Worm (Caenorhabditis elegans) whole organism, young adult: ENCODE measurements around the gene F20B10.3.

Experiments
- B0336.3 ChIP-seq: fragments of 200-800 bp; sonication (Bioruptor generic); IDR thresholded peaks from 2 replicates; pipeline ENCODE4 v1.3.6; 2022; ENCODE audit warnings: missing genetic modification characterization, missing compliant biosample characterization
- F33H1.4 ChIP-seq: fragments of 200-800 bp; sonication (Bioruptor generic); IDR thresholded peaks from 2 replicates; pipeline ENCODE4 v1.3.6; 2022; ENCODE audit warnings: missing genetic modification reagents, missing genetic modification characterization, missing compliant biosample characterization
- F57A8.1 ChIP-seq: fragments of 200-800 bp; sonication (Bioruptor generic); optimal IDR thresholded peaks from 2 replicates; lab custom pipeline; 2018; ENCODE audit warnings: mild to moderate bottlenecking, missing genetic modification characterization, moderate library complexity, missing compliant biosample characterization
- F57C9.4 ChIP-seq: sonication (generic microtip); optimal IDR thresholded peaks from 2 replicates; lab custom pipeline; 2017; ENCODE audit warnings: mild to moderate bottlenecking, missing genetic modification characterization, missing compliant biosample characterization
- T26A5.8 ChIP-seq: sonication (generic microtip); optimal IDR thresholded peaks from 2 replicates; lab custom pipeline; 2016; ENCODE audit warnings: missing genetic modification characterization, missing compliant biosample characterization
- Y56A3A.18 ChIP-seq: fragments of 200-800 bp; sonication (Bioruptor generic); IDR thresholded peaks from 2 replicates; pipeline ENCODE4 v1.3.6; 2022; ENCODE audit warnings: missing genetic modification reagents, missing genetic modification characterization, missing compliant biosample characterization
- Y67H2A.10 ChIP-seq: fragments of 200-800 bp; sonication (Bioruptor generic); conservative IDR thresholded peaks from 2 replicates; pipeline ENCODE4 v1.3.6; 2022; ENCODE audit warnings: missing genetic modification reagents, missing genetic modification characterization, missing compliant biosample characterization
- aptf-3 ChIP-seq: fragments of 200-800 bp; sonication (Bioruptor generic); IDR thresholded peaks from 2 replicates; pipeline ENCODE4 v1.3.6; 2022; ENCODE audit warnings: missing genetic modification characterization, missing compliant biosample characterization
- cebp-2 ChIP-seq: fragments of 200-800 bp; sonication (Bioruptor generic); IDR thresholded peaks from 2 replicates; pipeline ENCODE4 v1.3.6; 2022; ENCODE audit warnings: missing genetic modification characterization, missing compliant biosample characterization
- ceh-40 ChIP-seq: fragments of 200-800 bp; sonication (Bioruptor generic); IDR thresholded peaks from 2 replicates; pipeline ENCODE4 v1.3.6; 2022; ENCODE audit warnings: missing genetic modification characterization, missing compliant biosample characterization
- dox-1 ChIP-seq: fragments of 200-800 bp; sonication (Bioruptor generic); IDR thresholded peaks from 2 replicates; pipeline ENCODE4 v1.3.6; 2022; ENCODE audit warnings: missing genetic modification reagents, missing genetic modification characterization, missing compliant biosample characterization
- dpl-1 ChIP-seq: fragments of 150-350 bp; optimal IDR thresholded peaks from 2 replicates; lab custom pipeline; 2014; ENCODE audit warnings: missing biosample characterization, missing genetic modification reagents, missing genetic modification characterization
- ekl-4 ChIP-seq: fragments of 200-800 bp; sonication (Bioruptor generic); IDR thresholded peaks from 2 replicates; pipeline ENCODE4 v1.3.6; 2022; ENCODE audit warnings: missing genetic modification reagents, missing genetic modification characterization, missing compliant biosample characterization
- gei-17 ChIP-seq: fragments of 200-800 bp; sonication (Bioruptor generic); optimal IDR thresholded peaks from 2 replicates; lab custom pipeline; 2018; ENCODE audit warnings: mild to moderate bottlenecking, missing genetic modification characterization, missing compliant biosample characterization
- hlh-26 ChIP-seq: fragments of 200-800 bp; sonication (Bioruptor generic); conservative IDR thresholded peaks from 2 replicates; pipeline ENCODE4 v1.3.6; 2022; ENCODE audit warnings: missing genetic modification reagents, missing genetic modification characterization, missing compliant biosample characterization
- hmg-1.2 ChIP-seq: fragments of 200-800 bp; sonication (Bioruptor generic); IDR thresholded peaks from 2 replicates; pipeline ENCODE4 v1.3.6; 2022; ENCODE audit warnings: missing genetic modification reagents, missing genetic modification characterization, missing compliant biosample characterization
- hsf-1 ChIP-seq: fragments of 200-800 bp; sonication (Bioruptor generic); IDR thresholded peaks from 2 replicates; pipeline ENCODE4 v1.3.6; 2022; ENCODE audit warnings: missing genetic modification reagents, missing genetic modification characterization, missing compliant biosample characterization
- let-526 ChIP-seq: fragments of 200-800 bp; sonication (Bioruptor generic); IDR thresholded peaks from 2 replicates; pipeline ENCODE4 v1.3.6; 2022; ENCODE audit warnings: missing genetic modification reagents, missing genetic modification characterization, missing compliant biosample characterization
- lin-35 ChIP-seq, 3 experiments: fragments of 150-350 bp in 2 of 3; sonication (generic microtip) in 1 of 3; optimal IDR thresholded peaks; 2 replicates each; lab custom pipeline; 2014 to 2018; ENCODE audit warnings: missing biosample characterization in 3 of 3, missing genetic modification characterization in 3 of 3, missing genetic modification reagents in 3 of 3
- lin-54 ChIP-seq: fragments of 200-800 bp; sonication (Bioruptor generic); optimal IDR thresholded peaks from 2 replicates; lab custom pipeline; 2018; ENCODE audit warnings: mild to moderate bottlenecking, missing genetic modification characterization, missing compliant biosample characterization
- lsl-1 ChIP-seq: fragments of 200-800 bp; sonication (Bioruptor generic); optimal IDR thresholded peaks from 2 replicates; lab custom pipeline; 2018; ENCODE audit warnings: mild to moderate bottlenecking, missing genetic modification characterization, moderate library complexity, missing compliant biosample characterization
- madf-6 ChIP-seq: fragments of 200-800 bp; sonication (Bioruptor generic); IDR thresholded peaks from 2 replicates; pipeline ENCODE4 v1.3.6; 2022; ENCODE audit warnings: missing genetic modification reagents, missing genetic modification characterization, missing compliant biosample characterization
- nfyb-1 ChIP-seq: fragments of 200-800 bp; sonication (Bioruptor generic); IDR thresholded peaks from 2 replicates; pipeline ENCODE4 v1.3.6; 2022; ENCODE audit warnings: missing genetic modification reagents, missing genetic modification characterization, missing compliant biosample characterization
- nhr-120 ChIP-seq: fragments of 200-800 bp; sonication (Bioruptor generic); IDR thresholded peaks from 2 replicates; pipeline ENCODE4 v1.3.6; 2022; ENCODE audit warnings: missing genetic modification characterization, missing compliant biosample characterization
- pbrm-1 ChIP-seq: fragments of 200-800 bp; sonication (Bioruptor generic); IDR thresholded peaks from 2 replicates; pipeline ENCODE4 v1.3.6; 2022; ENCODE audit warnings: missing genetic modification reagents, missing genetic modification characterization, missing compliant biosample characterization
- rcor-1 ChIP-seq: fragments of 200-800 bp; sonication (Bioruptor generic); IDR thresholded peaks from 2 replicates; pipeline ENCODE4 v1.3.6; 2022; ENCODE audit warnings: missing genetic modification reagents, missing genetic modification characterization, missing compliant biosample characterization
- sptf-2 ChIP-seq: fragments of 200-800 bp; sonication (Bioruptor generic); optimal IDR thresholded peaks from 2 replicates; lab custom pipeline; 2018; ENCODE audit warnings: mild to moderate bottlenecking, missing genetic modification characterization, missing compliant biosample characterization
- xnd-1 ChIP-seq: sonication (generic microtip); optimal IDR thresholded peaks from 2 replicates; lab custom pipeline; 2016; ENCODE audit warnings: missing genotype, missing genetic modification reagents, missing genetic modification characterization, missing compliant biosample characterization
- ztf-25 ChIP-seq: fragments of 200-800 bp; sonication (Bioruptor generic); IDR thresholded peaks from 2 replicates; pipeline ENCODE4 v1.3.6; 2022; ENCODE audit warnings: missing genetic modification reagents, missing genetic modification characterization, missing compliant biosample characterization
- ztf-6 ChIP-seq: fragments of 200-800 bp; sonication (Bioruptor generic); IDR thresholded peaks from 2 replicates; pipeline ENCODE4 v1.3.6; 2022; ENCODE audit warnings: missing genetic modification reagents, missing genetic modification characterization, missing compliant biosample characterization

F20B10.3 gene

DNA sequence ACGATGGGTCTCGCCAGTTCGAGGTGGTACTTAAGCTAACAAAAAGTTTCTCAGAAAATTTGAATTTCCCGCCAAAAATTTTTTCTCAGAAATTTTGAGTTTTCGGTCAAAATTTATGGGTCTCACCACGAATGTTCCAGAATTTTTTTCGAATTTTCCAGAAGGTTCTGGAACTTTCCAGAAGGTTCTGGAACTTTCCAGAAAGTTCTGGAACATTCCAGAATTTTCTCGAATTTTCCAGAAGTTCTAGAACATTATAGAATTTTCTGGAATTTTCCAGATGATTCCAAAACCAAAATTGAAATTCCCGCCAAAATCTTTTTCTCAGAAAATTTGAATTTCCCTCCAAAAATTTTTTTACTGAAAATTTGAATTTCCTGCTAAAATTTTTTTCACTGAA, 12.2 kb upstream of the F20B10.3 start:
- 0 out of 2 replicates have a peak, but pooled peaks have one; percentile 64 for TF ChIP-seq aptf-3 (GFP tag; lab: Robert Waterston, UW)
- TF ChIP-seq cebp-2 (GFP tag; lab: Robert Waterston, UW), result peak; percentile 71; the same call in 1 of the 2 replicates
- peak; percentile 68 for TF ChIP-seq madf-6 (GFP tag; lab: Robert Waterston, UW)
- peak; percentile 84 for TF ChIP-seq dox-1 (GFP tag; lab: Robert Waterston, UW)
- TF ChIP-seq hsf-1 (GFP tag; lab: Robert Waterston, UW), result peak; percentile 98
- peak; percentile 39; the same call in 1 of the 2 replicates for TF ChIP-seq pbrm-1 (GFP tag; lab: Robert Waterston, UW)
- peak; percentile 64; the same call in 1 of the 2 replicates for TF ChIP-seq Y67H2A.10 (GFP tag; lab: Robert Waterston, UW)
- 0 out of 2 replicates have a peak, but pooled peaks have one; percentile 30 for TF ChIP-seq ceh-40 (GFP tag; lab: Robert Waterston, UW)
- TF ChIP-seq ekl-4 (GFP tag; lab: Robert Waterston, UW), result peak; percentile 64; the same call in 1 of the 2 replicates

DNA sequence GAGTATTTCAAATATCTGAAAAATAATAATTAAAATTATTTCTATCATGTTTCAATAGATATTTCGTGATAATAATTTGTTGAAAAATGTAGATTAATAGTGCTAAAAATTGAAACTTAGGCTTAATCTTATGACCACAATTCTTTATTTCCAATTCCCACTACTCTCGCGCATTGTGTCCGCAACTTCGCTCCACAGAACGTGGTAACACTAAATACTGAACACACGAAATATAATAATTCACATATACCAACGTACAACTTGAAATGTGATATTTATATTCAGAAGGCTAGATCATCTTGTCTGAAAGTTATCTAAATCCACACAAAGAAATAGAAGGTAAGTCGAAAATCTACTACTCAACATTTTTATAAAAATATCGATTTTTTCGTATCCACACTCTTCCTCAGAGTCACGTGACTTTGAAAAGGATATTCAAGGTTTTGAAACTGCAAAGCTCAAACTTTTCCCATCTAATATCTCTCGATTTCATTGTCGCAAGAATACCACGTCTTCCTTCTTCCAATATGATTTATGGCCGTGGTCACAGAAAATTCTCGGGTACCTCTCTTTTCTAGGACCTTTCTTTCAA, 11.3 kb upstream of the F20B10.3 start, which contains the start of gene eri-12:
Gene eri-12 (plus strand): TSS at position 197 of the 592 bp plus-strand sequence.
- TF ChIP-seq gei-17 (no peak), let-526 (GFP tag; lab: Robert Waterston, UW) (no peak), F57A8.1 (no peak), lin-35 (GFP tag; optimal IDR thresholded peaks at IDR 0.05; lab: Kevin White, UChicago) (no peak), dox-1 (GFP tag; lab: Robert Waterston, UW) (no peak), dpl-1 (GFP tag; lab: Kevin White, UChicago) (no peak), hlh-26 (no peak), T26A5.8 (tag; lab: Kevin White, UChicago) (no peak), lin-54 (GFP tag; lab: Kevin White, UChicago) (no peak), F33H1.4 (GFP tag; lab: Robert Waterston, UW) (no peak), ztf-25 (GFP tag; lab: Robert Waterston, UW) (no peak), ztf-6 (GFP tag; lab: Robert Waterston, UW) (no peak), B0336.3 (no peak), rcor-1 (no peak)
- TF ChIP-seq, all 124 proteins: peak for 0

DNA sequence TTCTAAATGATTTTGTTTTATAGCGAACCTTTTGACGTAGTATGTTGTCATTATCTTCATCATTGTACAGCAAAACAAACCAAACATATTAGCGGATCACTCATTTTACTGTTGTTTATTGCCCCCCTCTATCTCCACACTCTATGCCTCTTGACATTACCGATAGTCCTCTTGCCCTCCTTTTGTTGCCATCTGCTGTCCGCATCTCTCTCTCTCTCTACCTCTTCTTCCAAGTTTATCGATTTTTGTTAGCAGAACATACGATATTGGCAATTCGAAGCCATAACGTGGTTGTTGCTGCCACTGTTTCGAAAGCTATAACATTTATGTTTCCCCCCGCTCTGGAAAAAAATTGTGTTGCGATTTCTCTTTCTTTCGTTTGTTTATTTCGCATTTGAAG, 10.1 kb upstream of the F20B10.3 start:
- TF ChIP-seq Y56A3A.18 (GFP tag; lab: Robert Waterston, UW) (no peak), hmg-1.2 (GFP tag; lab: Robert Waterston, UW) (no peak)

DNA sequence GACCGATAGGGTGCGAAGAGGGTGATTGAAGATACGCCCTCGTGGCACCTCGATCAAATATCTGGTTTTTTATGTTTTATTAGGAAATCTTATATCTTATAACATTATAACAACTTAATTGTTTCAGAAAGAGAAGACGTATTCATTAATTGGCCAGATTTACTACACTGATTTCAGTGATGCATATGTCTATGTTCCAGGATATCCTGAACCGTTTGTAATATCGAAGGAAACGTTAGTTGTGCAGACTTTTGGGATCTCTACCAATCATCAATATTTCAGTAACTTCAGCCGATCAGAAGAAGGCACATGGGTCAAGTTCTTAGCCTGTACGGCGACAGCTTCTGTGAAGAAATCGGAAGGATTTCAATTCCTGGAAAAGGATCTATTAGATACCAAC, 7.6 kb upstream of the F20B10.3 start:
- TF ChIP-seq lsl-1 (GFP tag; lab: Kevin White, UChicago), result no peak
- TF ChIP-seq nfyb-1 (GFP tag; lab: Robert Waterston, UW), result no peak
- TF ChIP-seq F57C9.4, result no peak
- no peak for TF ChIP-seq madf-6 (GFP tag; lab: Robert Waterston, UW)
- TF ChIP-seq xnd-1 (tag; lab: Kevin White, UChicago), result no peak
- no peak for TF ChIP-seq pbrm-1 (GFP tag; lab: Robert Waterston, UW)
- TF ChIP-seq sptf-2, result no peak

DNA sequence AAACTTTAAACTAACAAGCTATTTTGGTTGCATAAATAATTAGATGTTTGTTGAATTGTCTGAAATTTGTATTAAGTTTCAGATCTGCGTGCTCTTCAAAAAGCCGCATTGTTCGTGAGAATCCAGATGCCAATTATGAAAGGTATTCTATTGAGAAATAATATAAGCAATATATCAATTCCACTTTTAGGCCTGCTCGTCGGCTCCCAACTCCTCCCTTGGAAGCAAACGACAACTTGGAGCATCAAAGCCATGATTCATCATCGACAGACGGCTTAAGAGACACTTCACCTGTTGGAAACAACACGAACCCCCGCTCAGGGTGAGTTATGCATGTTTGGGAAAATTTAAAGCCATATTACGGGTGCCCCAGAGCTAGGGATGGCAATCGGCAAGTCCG, 5.3 kb upstream of the F20B10.3 start:
- TF ChIP-seq cebp-2 (GFP tag; lab: Robert Waterston, UW) (0 out of 2 replicates have a peak, but pooled peaks have one; percentile 50), nhr-120 (GFP tag; lab: Robert Waterston, UW) (no peak)
